Fruit fly (Drosophila melanogaster): ENCODE data around the gene CG17109.

- TF ChIP-seq CG8159 (tag; optimal IDR thresholded peaks at IDR 0.05) (no peak), rn (GFP tag; IDR thresholded peaks at IDR 0.05) (no peak), EcR (GFP tag; optimal IDR thresholded peaks at IDR 0.05) (no peak), Pif1B (GFP tag; optimal IDR thresholded peaks at IDR 0.05) (no peak), CG32121 (GFP tag; IDR thresholded peaks at IDR 0.05) (no peak), CG9948 (tag; optimal IDR thresholded peaks at IDR 0.05) (no peak), CG14655 (GFP tag; optimal IDR thresholded peaks at IDR 0.05) (no peak), CG4496 (GFP tag; IDR thresholded peaks at IDR 0.05) (no peak), fd96Ca (GFP tag; IDR thresholded peaks at IDR 0.05) (no peak), CG13204 (GFP tag; optimal IDR thresholded peaks at IDR 0.05) (no peak), Ets98B (GFP tag; IDR thresholded peaks at IDR 0.05) (no peak)
Measured at dm6 chr3R:23141113-23141512, 45.6 kb downstream of the CG17109 start.
